Worm (Caenorhabditis elegans) whole organism, late embryonic: ENCODE results near the gene F52E1.9.

Experiments used
- F13H6.1 ChIP-seq: sonication (generic microtip); optimal IDR thresholded peaks from 2 replicates; lab custom pipeline; 2016; ENCODE audit warnings: missing genetic modification characterization, missing compliant biosample characterization
- Y22D7AL.16 ChIP-seq: sonication (generic microtip); optimal IDR thresholded peaks from 2 replicates; lab custom pipeline; 2016; ENCODE audit warnings: missing genetic modification characterization, missing compliant biosample characterization
- ahr-1 ChIP-seq: sonication (generic microtip); optimal IDR thresholded peaks from 2 replicates; lab custom pipeline; 2016; ENCODE audit warnings: missing genetic modification characterization, missing compliant biosample characterization
- ceh-14 ChIP-seq: sonication (generic microtip); optimal IDR thresholded peaks from 2 replicates; lab custom pipeline; 2016; ENCODE audit warnings: missing genotype, missing genetic modification characterization, missing compliant biosample characterization
- ceh-19 ChIP-seq: fragments of 200-800 bp; sonication (Bioruptor generic); optimal IDR thresholded peaks from 2 replicates; lab custom pipeline; 2018; ENCODE audit warnings: mild to moderate bottlenecking, missing genetic modification characterization, missing compliant biosample characterization
- ceh-24 ChIP-seq: sonication (generic microtip); optimal IDR thresholded peaks from 2 replicates; lab custom pipeline; 2016; ENCODE audit warnings: mild to moderate bottlenecking, missing genetic modification characterization, missing compliant biosample characterization
- ceh-30 ChIP-seq: fragments of 150-350 bp; optimal IDR thresholded peaks from 2 replicates; lab custom pipeline; 2014; ENCODE audit warnings: missing biosample characterization, missing genetic modification characterization
- ceh-31 ChIP-seq: sonication (generic microtip); optimal IDR thresholded peaks from 2 replicates; lab custom pipeline; 2016; ENCODE audit warnings: missing genetic modification characterization, missing compliant biosample characterization
- ceh-34 ChIP-seq: sonication (generic microtip); optimal IDR thresholded peaks from 2 replicates; lab custom pipeline; 2016; ENCODE audit warnings: mild to moderate bottlenecking, missing genetic modification characterization, missing compliant biosample characterization
- ceh-48 ChIP-seq: sonication (generic microtip); optimal IDR thresholded peaks from 2 replicates; lab custom pipeline; 2016; ENCODE audit warnings: missing genetic modification characterization, inconsistent platforms, missing compliant biosample characterization
- ceh-6 ChIP-seq: fragments of 200-800 bp; sonication (Bioruptor generic); optimal IDR thresholded peaks from 2 replicates; lab custom pipeline; 2018; ENCODE audit warnings: mild to moderate bottlenecking, missing genetic modification characterization, missing compliant biosample characterization
- dmd-4 ChIP-seq: sonication (generic microtip); optimal IDR thresholded peaks from 2 replicates; lab custom pipeline; 2016; ENCODE audit warnings: borderline replicate concordance, missing genetic modification characterization, missing compliant biosample characterization
- dve-1 ChIP-seq: sonication (generic microtip); optimal IDR thresholded peaks from 2 replicates; lab custom pipeline; 2017; ENCODE audit warnings: antibody characterized with exemption, mild to moderate bottlenecking, missing genetic modification characterization, missing compliant biosample characterization
- elt-2 ChIP-seq: sonication (generic microtip); optimal IDR thresholded peaks from 2 replicates; lab custom pipeline; 2016; ENCODE audit warnings: missing genetic modification reagents, missing genetic modification characterization, missing compliant biosample characterization
- elt-4 ChIP-seq: sonication (generic microtip); optimal IDR thresholded peaks from 2 replicates; lab custom pipeline; 2016; ENCODE audit warnings: missing genetic modification characterization, missing compliant biosample characterization
- eyg-1 ChIP-seq: sonication (generic microtip); optimal IDR thresholded peaks from 2 replicates; lab custom pipeline; 2016; ENCODE audit warnings: missing genotype, missing genetic modification characterization, missing compliant biosample characterization
- fkh-6 ChIP-seq: sonication (generic microtip); optimal IDR thresholded peaks from 2 replicates; lab custom pipeline; 2016; ENCODE audit warnings: missing genetic modification characterization, missing compliant biosample characterization
- hlh-30 ChIP-seq: sonication (generic microtip); optimal IDR thresholded peaks from 2 replicates; lab custom pipeline; 2017; ENCODE audit warnings: antibody characterized with exemption, missing genetic modification characterization, missing compliant biosample characterization; ENCODE audit not compliant: insufficient read depth
- hlh-8 ChIP-seq: sonication (generic microtip); optimal IDR thresholded peaks from 2 replicates; lab custom pipeline; 2016; ENCODE audit warnings: missing genotype, missing genetic modification characterization, missing compliant biosample characterization
- lin-11 ChIP-seq: fragments of 200-800 bp; sonication (Bioruptor generic); optimal IDR thresholded peaks from 2 replicates; lab custom pipeline; 2018; ENCODE audit warnings: mild to moderate bottlenecking, missing genetic modification characterization, missing compliant biosample characterization
- madf-2 ChIP-seq: sonication (generic microtip); optimal IDR thresholded peaks from 2 replicates; lab custom pipeline; 2017; ENCODE audit warnings: missing genetic modification characterization, missing compliant biosample characterization
- nfya-1 ChIP-seq: sonication (generic microtip); optimal IDR thresholded peaks from 2 replicates; lab custom pipeline; 2017; ENCODE audit warnings: missing genetic modification characterization, mild to moderate bottlenecking, missing compliant biosample characterization, antibody characterized with exemption, moderate library complexity
- odd-2 ChIP-seq: sonication (generic microtip); optimal IDR thresholded peaks from 2 replicates; lab custom pipeline; 2017; ENCODE audit warnings: antibody characterized with exemption, mild to moderate bottlenecking, missing genetic modification characterization, missing compliant biosample characterization
- pag-3 ChIP-seq: sonication (generic microtip); optimal IDR thresholded peaks from 2 replicates; lab custom pipeline; 2016; ENCODE audit warnings: missing compliant biosample characterization, missing genetic modification characterization, borderline replicate concordance
- pha-2 ChIP-seq: sonication (generic microtip); optimal IDR thresholded peaks from 2 replicates; lab custom pipeline; 2017; ENCODE audit warnings: mild to moderate bottlenecking, missing genetic modification characterization, missing compliant biosample characterization
- pha-4 ChIP-seq: fragments of 150-350 bp; optimal IDR thresholded peaks from 2 replicates; lab custom pipeline; 2018; ENCODE audit warnings: missing biosample characterization, missing genetic modification reagents, missing genetic modification characterization
- pqm-1 ChIP-seq: sonication (generic microtip); optimal IDR thresholded peaks from 2 replicates; lab custom pipeline; 2016; ENCODE audit warnings: missing genetic modification characterization, missing compliant biosample characterization
- sox-4 ChIP-seq: sonication (generic microtip); optimal IDR thresholded peaks from 2 replicates; lab custom pipeline; 2017; ENCODE audit warnings: mild to moderate bottlenecking, missing genetic modification characterization, inconsistent platforms, missing compliant biosample characterization
- tbx-2 ChIP-seq: sonication (generic microtip); optimal IDR thresholded peaks from 2 replicates; lab custom pipeline; 2016; ENCODE audit warnings: missing genetic modification characterization, missing compliant biosample characterization
- tbx-7 ChIP-seq: sonication (generic microtip); optimal IDR thresholded peaks from 2 replicates; lab custom pipeline; 2016; ENCODE audit warnings: missing genotype, missing genetic modification characterization, missing compliant biosample characterization
- ttx-3 ChIP-seq: sonication (generic microtip); optimal IDR thresholded peaks from 2 replicates; lab custom pipeline; 2016; ENCODE audit warnings: missing genetic modification reagents, missing genetic modification characterization, missing compliant biosample characterization
- unc-55 ChIP-seq: sonication (generic microtip); optimal IDR thresholded peaks from 2 replicates; lab custom pipeline; 2017; ENCODE audit warnings: missing biosample characterization, missing genetic modification reagents, missing genetic modification characterization
- unc-86 ChIP-seq: sonication (generic microtip); optimal IDR thresholded peaks from 2 replicates; lab custom pipeline; 2016; ENCODE audit warnings: missing genetic modification characterization, missing compliant biosample characterization

Gene F52E1.9

DNA sequence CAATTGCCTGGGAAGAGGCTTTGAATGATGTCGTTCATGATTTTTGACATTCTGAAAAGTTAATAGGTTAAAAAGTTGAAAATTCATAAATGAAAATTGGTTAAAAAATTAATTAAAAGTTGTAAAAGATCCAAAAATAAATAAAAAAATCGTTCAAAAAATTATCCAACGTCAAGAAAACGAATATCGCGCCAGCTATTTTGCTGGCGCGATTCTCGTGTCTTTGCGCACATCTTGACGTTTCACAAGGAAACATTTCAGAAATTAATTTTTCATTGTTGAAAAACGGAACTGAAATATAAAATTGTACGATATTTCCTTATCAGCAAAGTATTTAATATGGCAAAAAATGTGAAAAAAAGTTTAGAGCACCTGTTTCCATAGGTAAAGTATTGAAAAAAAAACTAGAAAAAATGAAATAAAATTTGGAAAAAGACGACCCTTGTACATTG, 43.3 kb downstream of the F52E1.9 start, which contains the start of gene mpdu-1:
TSS of gene mpdu-1 (minus strand) at position 51 of the 452 bp plus-strand sequence.
- TF ChIP-seq sox-4 (tag; lab: Kevin White, UChicago): no peak
- no peak for TF ChIP-seq madf-2 (tag; lab: Kevin White, UChicago)
- TF ChIP-seq ttx-3 (tag; lab: Kevin White, UChicago): no peak
- TF ChIP-seq hlh-30 (tag; lab: Kevin White, UChicago): no peak
- TF ChIP-seq nfya-1 (tag; lab: Kevin White, UChicago): peak; percentile 27
- TF ChIP-seq elt-2 (tag; lab: Kevin White, UChicago): peak; percentile 36
- no peak for TF ChIP-seq ceh-24 (tag; lab: Kevin White, UChicago)
- no peak for TF ChIP-seq ceh-6
- TF ChIP-seq pag-3: no peak
- TF ChIP-seq F13H6.1 (tag; lab: Kevin White, UChicago): no peak
- TF ChIP-seq ceh-48 (tag; lab: Kevin White, UChicago): no peak
- no peak for TF ChIP-seq fkh-6 (tag; lab: Kevin White, UChicago)
- TF ChIP-seq unc-55 (GFP tag; lab: Kevin White, UChicago): no peak
- no peak for TF ChIP-seq ahr-1 (tag; lab: Kevin White, UChicago)
- no peak for TF ChIP-seq pqm-1 (tag; lab: Kevin White, UChicago)

DNA sequence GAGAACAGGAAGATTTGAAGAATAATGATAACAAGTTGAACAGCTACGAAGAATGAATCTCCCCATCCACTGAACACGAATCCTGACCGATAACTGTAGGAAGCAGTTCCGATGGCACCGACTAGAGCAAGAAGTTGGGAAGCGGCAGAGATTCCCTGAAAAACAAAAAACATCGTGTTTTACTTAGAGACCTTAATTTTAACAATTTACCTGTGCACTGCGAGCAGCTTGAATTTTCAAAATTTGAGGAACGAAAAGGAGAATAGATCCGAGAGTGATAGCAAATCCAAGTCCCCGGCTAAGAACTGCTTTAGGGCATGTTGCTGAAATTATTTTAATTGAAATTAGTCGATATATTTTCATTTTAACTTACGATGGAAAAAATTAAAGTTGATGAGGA, 43.8 kb downstream of the F52E1.9 start:
- no peak for TF ChIP-seq ceh-48 (tag; lab: Kevin White, UChicago)
- TF ChIP-seq sox-4 (tag; lab: Kevin White, UChicago): no peak
- TF ChIP-seq pqm-1 (tag; lab: Kevin White, UChicago): no peak
- TF ChIP-seq lin-11 (tag; lab: Kevin White, UChicago): no peak
- TF ChIP-seq madf-2 (tag; lab: Kevin White, UChicago): no peak
- no peak for TF ChIP-seq dmd-4 (tag; lab: Kevin White, UChicago)
- no peak for TF ChIP-seq ceh-19 (GFP tag; lab: Kevin White, UChicago)
- TF ChIP-seq F13H6.1 (tag; lab: Kevin White, UChicago): no peak
- TF ChIP-seq ceh-34 (tag; lab: Kevin White, UChicago): no peak
- TF ChIP-seq elt-4 (tag; lab: Kevin White, UChicago): no peak

DNA sequence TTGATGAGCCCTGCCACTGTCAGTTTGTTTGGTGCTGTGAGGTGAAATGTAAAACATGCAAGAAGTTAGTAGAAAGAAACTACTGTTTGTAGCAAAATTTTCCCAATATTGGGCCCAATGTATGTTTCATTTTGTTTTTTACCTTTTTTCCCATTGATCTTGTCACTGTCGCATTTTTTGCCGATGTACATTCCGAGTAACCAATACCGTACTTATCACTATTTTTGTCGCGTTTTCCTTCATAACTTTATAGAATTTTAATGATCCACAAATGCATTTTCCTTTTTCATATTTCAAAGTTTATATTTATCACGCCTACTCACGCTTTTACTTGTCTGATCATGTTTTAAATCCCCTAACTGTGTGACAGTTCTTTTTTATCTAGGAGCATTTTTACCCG, 44.7 kb downstream of the F52E1.9 start:
- TF ChIP-seq ttx-3 (tag; lab: Kevin White, UChicago) (no peak), dmd-4 (tag; lab: Kevin White, UChicago) (no peak), ceh-14 (tag; lab: Kevin White, UChicago) (no peak), ceh-31 (tag; lab: Kevin White, UChicago) (no peak), elt-4 (tag; lab: Kevin White, UChicago) (no peak), Y22D7AL.16 (tag; lab: Kevin White, UChicago) (no peak)

DNA sequence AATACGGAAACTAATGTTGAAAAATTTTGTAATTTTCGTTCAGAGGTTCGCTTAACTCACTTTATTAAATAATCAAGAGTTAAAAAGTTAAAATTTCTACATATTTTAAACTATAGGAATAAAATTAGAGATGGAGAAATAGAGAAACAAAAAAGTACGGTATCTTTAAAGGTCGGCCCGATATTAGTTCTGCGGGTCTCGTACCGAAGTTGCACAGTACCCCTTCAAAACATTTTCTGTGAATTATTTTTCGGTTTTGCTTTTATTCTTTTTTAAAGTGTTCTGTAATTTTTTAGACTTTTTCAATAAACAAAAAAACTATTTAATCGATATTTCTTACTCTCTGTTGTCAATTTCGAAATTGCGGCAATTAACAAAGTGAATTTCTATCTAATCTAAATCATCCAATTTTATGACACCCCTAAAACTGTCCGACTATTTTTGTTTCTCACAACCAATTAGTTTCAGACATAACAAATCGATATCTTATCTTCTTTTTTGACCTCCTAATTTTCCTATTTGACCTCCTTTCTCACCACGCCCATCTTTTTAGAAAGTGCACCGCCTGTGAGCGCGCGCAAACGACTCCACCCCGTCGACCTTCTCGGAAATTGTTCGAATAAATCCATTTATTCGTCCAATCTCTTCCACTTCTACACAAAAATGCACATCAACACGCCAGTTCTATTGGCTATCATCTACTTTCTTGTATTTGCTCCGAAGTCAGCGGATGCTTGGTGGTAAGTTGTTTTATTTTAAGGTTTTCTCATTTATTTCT, 46.8 kb downstream of the F52E1.9 start, which contains the start of gene mom-2:
TSS of gene mom-2 (plus strand) at position 554 of the 778 bp plus-strand sequence.
- no peak for TF ChIP-seq dve-1 (tag; lab: Kevin White, UChicago)
- no peak for TF ChIP-seq ceh-24 (tag; lab: Kevin White, UChicago)
- TF ChIP-seq pha-4 (tag; lab: Kevin White, UChicago): no peak
- no peak for TF ChIP-seq unc-86
- TF ChIP-seq ceh-30 (tag; lab: Kevin White, UChicago): no peak
- no peak for TF ChIP-seq tbx-2 (tag; lab: Kevin White, UChicago)
- no peak for TF ChIP-seq eyg-1 (tag; lab: Kevin White, UChicago)
- TF ChIP-seq ahr-1 (tag; lab: Kevin White, UChicago): no peak
- no peak for TF ChIP-seq ttx-3 (tag; lab: Kevin White, UChicago)
- TF ChIP-seq sox-4 (tag; lab: Kevin White, UChicago): no peak
- TF ChIP-seq F13H6.1 (tag; lab: Kevin White, UChicago): no peak
- no peak for TF ChIP-seq nfya-1 (tag; lab: Kevin White, UChicago)
- no peak for TF ChIP-seq hlh-8 (tag; lab: Kevin White, UChicago)
- no peak for TF ChIP-seq odd-2 (tag; lab: Kevin White, UChicago)
- TF ChIP-seq ceh-19 (GFP tag; lab: Kevin White, UChicago): no peak
- TF ChIP-seq pha-2: no peak
- TF ChIP-seq tbx-7 (tag; lab: Kevin White, UChicago): no peak
- TF ChIP-seq pag-3: no peak
